Fruit fly (Drosophila melanogaster) whole organism, embryonic: ENCODE data around the gene RpL37A.

Experiments
- Ada2b ChIP-seq: fragments of 200-800 bp; sonication (Bioruptor generic); IDR thresholded peaks from 2 replicates; pipeline ENCODE4 v1.3.6; 2022; ENCODE audit warnings: missing biosample characterization, missing genetic modification characterization
- CG10366 ChIP-seq: fragments of 200-800 bp; sonication (Bioruptor generic); IDR thresholded peaks from 2 replicates; pipeline ENCODE4 v1.3.6; 2022; ENCODE audit warnings: missing biosample characterization, missing genetic modification characterization
- CG10654 ChIP-seq: fragments of 200-800 bp; sonication (Bioruptor generic); optimal IDR thresholded peaks from 2 replicates; lab custom pipeline; 2016; ENCODE audit warnings: missing biosample characterization, missing genetic modification characterization
- CG11398 ChIP-seq: fragments of 200-800 bp; sonication (Bioruptor generic); optimal IDR thresholded peaks from 2 replicates; lab custom pipeline; 2016; ENCODE audit warnings: missing biosample characterization, missing genetic modification characterization
- CG11695 ChIP-seq: fragments of 200-800 bp; sonication (Bioruptor generic); IDR thresholded peaks from 3 replicates; pipeline ENCODE4 v1.3.6; 2022; ENCODE audit warnings: missing biosample characterization, missing genetic modification characterization
- CG11723 ChIP-seq: fragments of 200-800 bp; sonication (Bioruptor generic); optimal IDR thresholded peaks from 2 replicates; lab custom pipeline; 2017; ENCODE audit warnings: missing biosample characterization, mild to moderate bottlenecking, missing genetic modification characterization
- CG12155 ChIP-seq: fragments of 200-800 bp; sonication (Bioruptor generic); optimal IDR thresholded peaks from 3 replicates; lab custom pipeline; 2016; ENCODE audit warnings: missing biosample characterization, missing genetic modification characterization
- CG12219 ChIP-seq: fragments of 200-800 bp; sonication (Bioruptor generic); optimal IDR thresholded peaks from 3 replicates; lab custom pipeline; 2018; ENCODE audit warnings: missing biosample characterization, mild to moderate bottlenecking, missing genetic modification characterization
- CG1233 ChIP-seq: fragments of 200-800 bp; sonication (Bioruptor generic); optimal IDR thresholded peaks from 4 replicates; lab custom pipeline; 2018; ENCODE audit warnings: missing biosample characterization, mild to moderate bottlenecking, missing genetic modification characterization
- CG13123 ChIP-seq: fragments of 200-800 bp; sonication (Bioruptor generic); optimal IDR thresholded peaks from 2 replicates; lab custom pipeline; 2016; ENCODE audit warnings: missing biosample characterization, missing genetic modification characterization
- CG13624 ChIP-seq: fragments of 200-800 bp; sonication (Bioruptor generic); optimal IDR thresholded peaks from 2 replicates; lab custom pipeline; 2016; ENCODE audit warnings: missing biosample characterization, missing genetic modification characterization
- CG13775 ChIP-seq: fragments of 200-800 bp; sonication (Bioruptor generic); optimal IDR thresholded peaks from 3 replicates; lab custom pipeline; 2017; ENCODE audit warnings: missing biosample characterization, mild to moderate bottlenecking, missing genetic modification characterization
- CG17829 ChIP-seq: fragments of 200-800 bp; optimal IDR thresholded peaks from 2 replicates; lab custom pipeline; 2019; ENCODE audit warnings: missing biosample characterization, mild to moderate bottlenecking, missing genetic modification characterization, moderate library complexity
- CG18476 ChIP-seq: fragments of 200-800 bp; sonication (Bioruptor generic); optimal IDR thresholded peaks from 2 replicates; lab custom pipeline; 2016; ENCODE audit warnings: missing biosample characterization, mild to moderate bottlenecking, missing genetic modification characterization
- CG31388 ChIP-seq: fragments of 200-800 bp; sonication (Bioruptor generic); optimal IDR thresholded peaks from 2 replicates; lab custom pipeline; 2016; ENCODE audit warnings: missing biosample characterization, missing genetic modification characterization
- CG32772 ChIP-seq: fragments of 200-800 bp; sonication (Bioruptor generic); IDR thresholded peaks from 2 replicates; pipeline ENCODE4 v1.3.6; 2022; ENCODE audit warnings: missing biosample characterization, missing genetic modification characterization
- CG42726 ChIP-seq: fragments of 200-800 bp; sonication (Bioruptor generic); IDR thresholded peaks from 2 replicates; pipeline ENCODE4 v1.3.6; 2022; ENCODE audit warnings: missing biosample characterization, missing genetic modification characterization; ENCODE audit not compliant: partially characterized antibody
- CG4282 ChIP-seq: fragments of 200-800 bp; sonication (Bioruptor generic); optimal IDR thresholded peaks from 2 replicates; lab custom pipeline; 2016; ENCODE audit warnings: missing biosample characterization, missing genetic modification characterization
- CG4820 ChIP-seq: fragments of 200-800 bp; sonication (Bioruptor generic); optimal IDR thresholded peaks from 3 replicates; lab custom pipeline; 2016; ENCODE audit warnings: missing biosample characterization, missing genetic modification characterization
- CG4854 ChIP-seq: fragments of 200-800 bp; sonication (Bioruptor generic); optimal IDR thresholded peaks from 2 replicates; lab custom pipeline; 2016; ENCODE audit warnings: missing biosample characterization, missing genetic modification characterization, inconsistent platforms
- CG6175 ChIP-seq: fragments of 200-800 bp; sonication (Bioruptor generic); IDR thresholded peaks from 3 replicates; pipeline ENCODE4 v1.3.6; 2022; ENCODE audit warnings: missing biosample characterization, missing genetic modification characterization
- CG6254 ChIP-seq: fragments of 200-800 bp; sonication (Bioruptor generic); optimal IDR thresholded peaks from 3 replicates; lab custom pipeline; 2017; ENCODE audit warnings: mild to moderate bottlenecking, missing biosample characterization, missing genetic modification reagents, missing genetic modification characterization
- CG7556 ChIP-seq: fragments of 200-800 bp; sonication (Bioruptor generic); optimal IDR thresholded peaks from 2 replicates; lab custom pipeline; 2017; ENCODE audit warnings: missing biosample characterization, mild to moderate bottlenecking, missing genetic modification characterization
- Deaf1 ChIP-seq: fragments of 200-800 bp; optimal IDR thresholded peaks from 3 replicates; lab custom pipeline; 2019; ENCODE audit warnings: missing biosample characterization, mild to moderate bottlenecking, missing genetic modification characterization, moderate library complexity
- Doc2 ChIP-seq: fragments of 200-800 bp; sonication (Bioruptor generic); IDR thresholded peaks from 2 replicates; pipeline ENCODE4 v1.3.6; 2022; ENCODE audit warnings: missing biosample characterization, missing genetic modification characterization
- ERR ChIP-seq: fragments of 200-800 bp; sonication (Bioruptor generic); optimal IDR thresholded peaks from 2 replicates; lab custom pipeline; 2016; ENCODE audit warnings: missing biosample characterization, missing genetic modification characterization
- Gug ChIP-seq: fragments of 200-800 bp; sonication (Bioruptor generic); IDR thresholded peaks from 4 replicates; pipeline ENCODE4 v1.3.6; 2022; ENCODE audit warnings: missing biosample characterization, missing genetic modification characterization
- Nf-YA ChIP-seq: fragments of 200-800 bp; sonication (Bioruptor generic); IDR thresholded peaks from 2 replicates; pipeline ENCODE4 v1.3.6; 2022; ENCODE audit warnings: missing biosample characterization, missing genetic modification characterization
- Nf-YB ChIP-seq: fragments of 200-800 bp; sonication (Bioruptor generic); optimal IDR thresholded peaks from 3 replicates; lab custom pipeline; 2019; ENCODE audit warnings: missing biosample characterization, mild to moderate bottlenecking, missing genetic modification characterization, moderate library complexity
- Nf-YC ChIP-seq: fragments of 200-800 bp; optimal IDR thresholded peaks from 3 replicates; lab custom pipeline; 2019; ENCODE audit warnings: missing biosample characterization, mild to moderate bottlenecking, missing genetic modification characterization, moderate library complexity
- Rx ChIP-seq: fragments of 200-800 bp; sonication (Bioruptor generic); IDR thresholded peaks from 2 replicates; pipeline ENCODE4 v1.3.6; 2022; ENCODE audit warnings: missing biosample characterization, missing genetic modification characterization
- amos ChIP-seq: fragments of 200-800 bp; sonication (Bioruptor generic); IDR thresholded peaks from 2 replicates; pipeline ENCODE4 v1.3.6; 2022; ENCODE audit warnings: missing biosample characterization, missing genetic modification characterization; ENCODE audit not compliant: partially characterized antibody
- aop ChIP-seq: fragments of 200-800 bp; sonication (Bioruptor generic); IDR thresholded peaks from 2 replicates; pipeline ENCODE4 v1.3.6; 2022; ENCODE audit warnings: missing biosample characterization, missing genetic modification characterization
- ara ChIP-seq: fragments of 200-800 bp; sonication (Bioruptor generic); IDR thresholded peaks from 2 replicates; pipeline ENCODE4 v1.3.6; 2022; ENCODE audit warnings: missing biosample characterization, missing genetic modification characterization
- da ChIP-seq: fragments of 200-800 bp; sonication (Bioruptor generic); optimal IDR thresholded peaks from 2 replicates; lab custom pipeline; 2016; ENCODE audit warnings: missing biosample characterization, missing genetic modification characterization
- fu2 ChIP-seq: fragments of 200-800 bp; sonication (Bioruptor generic); optimal IDR thresholded peaks from 2 replicates; lab custom pipeline; 2016; ENCODE audit warnings: missing biosample characterization, missing genetic modification characterization
- grau ChIP-seq: fragments of 200-800 bp; optimal IDR thresholded peaks from 3 replicates; lab custom pipeline; 2019; ENCODE audit warnings: missing biosample characterization, mild to moderate bottlenecking, missing genetic modification characterization, moderate library complexity
- kah ChIP-seq: fragments of 200-800 bp; sonication (Bioruptor generic); optimal IDR thresholded peaks from 2 replicates; lab custom pipeline; 2018; ENCODE audit warnings: missing biosample characterization, mild to moderate bottlenecking, missing genetic modification characterization
- lilli ChIP-seq: fragments of 200-800 bp; sonication (Bioruptor generic); optimal IDR thresholded peaks from 3 replicates; lab custom pipeline; 2016; ENCODE audit warnings: missing biosample characterization, missing genetic modification characterization
- nerfin-2 ChIP-seq: fragments of 200-800 bp; sonication (Bioruptor generic); IDR thresholded peaks from 2 replicates; pipeline ENCODE4 v1.3.6; 2022; ENCODE audit warnings: missing biosample characterization, missing genetic modification characterization; ENCODE audit not compliant: partially characterized antibody
- peb ChIP-seq: fragments of 200-800 bp; sonication (Bioruptor generic); IDR thresholded peaks from 2 replicates; pipeline ENCODE4 v1.3.6; 2022; ENCODE audit warnings: missing biosample characterization, missing genetic modification characterization
- sob ChIP-seq: fragments of 200-800 bp; sonication (Bioruptor generic); IDR thresholded peaks from 2 replicates; pipeline ENCODE4 v1.3.6; 2022; ENCODE audit warnings: missing biosample characterization, missing genetic modification characterization
- sr ChIP-seq: fragments of 200-800 bp; sonication (Bioruptor generic); IDR thresholded peaks from 3 replicates; pipeline ENCODE4 v1.3.6; 2022; ENCODE audit warnings: missing biosample characterization, missing genetic modification characterization
- tap ChIP-seq: fragments of 200-800 bp; optimal IDR thresholded peaks from 3 replicates; lab custom pipeline; 2019; ENCODE audit warnings: missing biosample characterization, mild to moderate bottlenecking, missing genetic modification characterization, moderate library complexity
- tin ChIP-seq: fragments of 200-800 bp; sonication (Bioruptor generic); optimal IDR thresholded peaks from 3 replicates; lab custom pipeline; 2016; ENCODE audit warnings: missing biosample characterization, missing genetic modification characterization
- tll ChIP-seq, 2 experiments: fragments of 200-800 bp in 1 of 2; fragments of >200 bp in 1 of 2; sonication (Bioruptor generic) in 1 of 2; optimal IDR thresholded peaks; 2 replicates each; lab custom pipeline; 2017 to 2019; ENCODE audit warnings: missing biosample characterization in 2 of 2, missing genetic modification characterization in 2 of 2, mild to moderate bottlenecking in 1 of 2, moderate library complexity in 1 of 2
- vfl ChIP-seq: fragments of 200-800 bp; sonication (Bioruptor generic); optimal IDR thresholded peaks from 2 replicates; lab custom pipeline; 2016; ENCODE audit warnings: missing biosample characterization, missing genetic modification characterization
- wdn ChIP-seq: fragments of 200-800 bp; sonication (Bioruptor generic); IDR thresholded peaks from 2 replicates; pipeline ENCODE4 v1.3.6; 2022; ENCODE audit warnings: missing biosample characterization, missing genetic modification characterization
- z ChIP-seq: fragments of 200-800 bp; sonication (Bioruptor generic); IDR thresholded peaks from 3 replicates; pipeline ENCODE4 v1.3.6; 2022; ENCODE audit warnings: missing biosample characterization, missing genetic modification characterization
- zen ChIP-seq: fragments of 200-800 bp; sonication (Bioruptor generic); optimal IDR thresholded peaks from 3 replicates; lab custom pipeline; 2018; ENCODE audit warnings: missing biosample characterization, mild to moderate bottlenecking, missing genetic modification characterization, moderate library complexity

Gene RpL37A

DNA sequence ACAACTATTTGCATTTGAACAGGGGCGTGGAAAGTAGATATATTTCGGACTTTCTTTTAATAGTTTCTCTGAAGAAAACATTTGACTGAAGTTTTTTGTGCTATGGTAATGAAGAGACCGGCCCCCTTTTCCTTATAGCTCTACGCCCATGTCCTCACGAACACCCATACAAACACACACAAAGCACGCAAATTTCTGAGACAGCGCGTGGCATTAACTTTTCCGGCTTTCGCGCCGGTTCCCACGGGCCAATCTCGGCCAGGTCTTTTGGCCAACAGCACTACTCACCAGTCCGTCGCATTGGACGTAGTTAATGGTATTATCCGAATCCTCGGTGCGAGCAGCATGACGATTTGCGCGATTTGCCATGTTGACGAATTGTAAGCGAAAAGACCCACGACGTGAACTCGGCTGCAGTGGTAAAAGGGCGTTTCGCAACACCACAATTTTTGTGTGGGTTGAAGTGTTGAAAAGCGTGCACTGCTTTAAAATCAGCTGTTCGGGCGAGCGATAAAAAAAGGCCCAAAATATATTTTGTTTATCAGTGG is 18.3 kb upstream of the RpL37A start, which contains the start of gene senju (continued):
- TF ChIP-seq vfl (GFP tag; lab: Kevin White, UChicago) (peak; percentile 82), Rx (GFP tag; lab: Robert Waterston, UW) (peak; percentile 87), fu2 (peak; percentile 88), CG42726 (GFP tag; lab: Robert Waterston, UW) (peak; percentile 36; the same call in 1 of the 2 replicates), CG12155 (GFP tag; lab: Kevin White, UChicago) (peak; percentile 85), aop (GFP tag; lab: Robert Waterston, UW) (peak; percentile 40; the same call in 1 of the 2 replicates), nerfin-2 (GFP tag; lab: Robert Waterston, UW) (no peak), ara (peak; percentile 79), CG11398 (GFP tag; lab: Kevin White, UChicago) (peak; percentile 85), grau (tag; lab: Kevin White, UChicago) (peak; percentile 77), Nf-YB (GFP tag; lab: Kevin White, UChicago) (peak; percentile 58), CG12219 (GFP tag; lab: Kevin White, UChicago) (peak; percentile 71), CG10654 (GFP tag; lab: Kevin White, UChicago) (peak; percentile 76), da (GFP tag; lab: Kevin White, UChicago) (peak; percentile 22), amos (peak; percentile 54), Ada2b (GFP tag; lab: Robert Waterston, UW) (peak; percentile 81), sr (GFP tag; lab: Robert Waterston, UW) (peak; percentile 88), zen (tag; lab: Kevin White, UChicago) (peak; percentile 53), CG4854 (GFP tag; lab: Kevin White, UChicago) (peak; percentile 79), CG13775 (peak; percentile 84), CG10366 (GFP tag; lab: Robert Waterston, UW) (peak; percentile 82), Gug (peak; percentile 81), z (GFP tag; lab: Robert Waterston, UW) (0 out of 3 replicates have a peak, but pooled peaks have one; percentile 33), wdn (GFP tag; lab: Robert Waterston, UW) (peak; percentile 66), CG18476 (GFP tag; lab: Kevin White, UChicago) (peak; percentile 76), CG1233 (GFP tag; lab: Kevin White, UChicago) (peak; percentile 71), CG11695 (peak; percentile 74), CG6175 (GFP tag; lab: Robert Waterston, UW) (peak; percentile 52; the same call in 2 of the 3 replicates), Nf-YA (GFP tag; lab: Robert Waterston, UW) (peak; percentile 39; the same call in 1 of the 2 replicates), tin (GFP tag; lab: Kevin White, UChicago) (peak; percentile 84), tap (tag; lab: Kevin White, UChicago) (peak; percentile 50), peb (GFP tag; lab: Robert Waterston, UW) (no peak; the same call in 1 of the 2 replicates), ERR (GFP tag; lab: Kevin White, UChicago) (peak; percentile 56), CG6254 (GFP tag; lab: Kevin White, UChicago) (peak; percentile 75), CG17829 (tag; lab: Kevin White, UChicago) (peak; percentile 63), Doc2 (GFP tag; lab: Robert Waterston, UW) (no peak), tll (GFP tag; optimal IDR thresholded peaks at IDR 0.05; lab: Kevin White, UChicago) (peak in 1 of 2 experiments; percentile 19), CG7556 (peak; percentile 86), CG32772 (GFP tag; lab: Robert Waterston, UW) (peak; percentile 60), kah (GFP tag; lab: Kevin White, UChicago) (peak; percentile 21), CG4820 (GFP tag; lab: Kevin White, UChicago) (peak; percentile 64), Nf-YC (peak; percentile 73), sob (GFP tag; lab: Robert Waterston, UW) (peak; percentile 84), CG31388 (GFP tag; lab: Kevin White, UChicago) (peak; percentile 4), lilli (peak; percentile 94), Deaf1 (peak; percentile 86), CG13123 (GFP tag; lab: Kevin White, UChicago) (peak; percentile 81), CG11723 (peak; percentile 81), CG13624 (GFP tag; lab: Kevin White, UChicago) (peak; percentile 89), CG4282 (GFP tag; lab: Kevin White, UChicago) (peak; percentile 60)
